Worm (Caenorhabditis elegans) whole organism, early embryonic: ENCODE results near the gene F56B3.6.

Experiments used
- B0310.2 ChIP-seq: sonication (generic microtip); optimal IDR thresholded peaks from 2 replicates; lab custom pipeline; 2016; ENCODE audit warnings: mild to moderate bottlenecking, missing genetic modification characterization, missing compliant biosample characterization
- F13C5.2 ChIP-seq: sonication (generic microtip); optimal IDR thresholded peaks from 2 replicates; lab custom pipeline; 2017; ENCODE audit warnings: mild to moderate bottlenecking, missing genetic modification characterization, inconsistent platforms, missing compliant biosample characterization
- aly-1 ChIP-seq: sonication (generic microtip); optimal IDR thresholded peaks from 2 replicates; lab custom pipeline; 2016; ENCODE audit warnings: missing genetic modification characterization, missing compliant biosample characterization
- ama-1 ChIP-seq: fragments of 150-350 bp; optimal IDR thresholded peaks from 2 replicates; lab custom pipeline; 2014
- ceh-13 ChIP-seq: fragments of 200-800 bp; sonication (Bioruptor generic); optimal IDR thresholded peaks from 2 replicates; lab custom pipeline; 2018; ENCODE audit warnings: mild to moderate bottlenecking, missing genetic modification characterization, missing compliant biosample characterization
- ceh-36 ChIP-seq: sonication (generic microtip); optimal IDR thresholded peaks from 2 replicates; lab custom pipeline; 2016; ENCODE audit warnings: missing genetic modification characterization, inconsistent platforms, missing compliant biosample characterization
- ets-7 ChIP-seq: sonication (generic microtip); optimal IDR thresholded peaks from 2 replicates; lab custom pipeline; 2016; ENCODE audit warnings: missing genotype, missing genetic modification characterization, missing compliant biosample characterization
- flt-1 ChIP-seq: fragments of 200-800 bp; sonication (Bioruptor generic); IDR thresholded peaks from 2 replicates; pipeline ENCODE4 v1.3.6; 2022; ENCODE audit warnings: missing genetic modification characterization, missing compliant biosample characterization
- hmbx-1 ChIP-seq: sonication (generic microtip); optimal IDR thresholded peaks from 2 replicates; lab custom pipeline; 2016; ENCODE audit warnings: mild to moderate bottlenecking, missing genetic modification characterization, missing compliant biosample characterization
- hmg-4 ChIP-seq: fragments of 200-800 bp; sonication (Bioruptor generic); optimal IDR thresholded peaks from 2 replicates; lab custom pipeline; 2018; ENCODE audit warnings: mild to moderate bottlenecking, missing genetic modification characterization, missing compliant biosample characterization
- hnd-1 ChIP-seq: sonication (generic microtip); optimal IDR thresholded peaks from 2 replicates; lab custom pipeline; 2016; ENCODE audit warnings: missing genetic modification characterization, missing compliant biosample characterization
- pes-1 ChIP-seq: fragments of 200-800 bp; sonication (Bioruptor generic); IDR thresholded peaks from 2 replicates; pipeline ENCODE4 v1.3.6; 2022; ENCODE audit warnings: missing genetic modification reagents, missing genetic modification characterization, missing compliant biosample characterization
- scrt-1 ChIP-seq: fragments of 200-800 bp; sonication (Bioruptor generic); IDR thresholded peaks from 2 replicates; pipeline ENCODE4 v1.3.6; 2022; ENCODE audit warnings: missing genetic modification characterization, missing compliant biosample characterization
- sea-1 ChIP-seq: fragments of 200-800 bp; sonication (Bioruptor generic); conservative IDR thresholded peaks from 2 replicates; pipeline ENCODE4 v1.3.6; 2022; ENCODE audit warnings: missing genetic modification characterization, missing compliant biosample characterization
- tbx-11 ChIP-seq: fragments of 200-800 bp; sonication (Bioruptor generic); IDR thresholded peaks from 2 replicates; pipeline ENCODE4 v1.3.6; 2022; ENCODE audit warnings: missing genetic modification characterization, missing compliant biosample characterization
- tbx-37 ChIP-seq: fragments of 200-800 bp; sonication (Bioruptor generic); conservative IDR thresholded peaks from 2 replicates; pipeline ENCODE4 v1.3.6; 2022; ENCODE audit warnings: missing genetic modification reagents, missing genetic modification characterization, missing compliant biosample characterization
- tra-4 ChIP-seq: sonication (generic microtip); optimal IDR thresholded peaks from 2 replicates; lab custom pipeline; 2017; ENCODE audit warnings: missing genetic modification characterization, missing compliant biosample characterization

F56B3.6 gene

ce11 chrIV:826145-826544 lies 38.3 kb downstream of the F56B3.6 start:
- TF ChIP-seq scrt-1 (GFP tag; lab: Robert Waterston, UW) (no peak), ceh-13 (GFP tag; lab: Kevin White, UChicago) (no peak), tbx-11 (GFP tag; lab: Robert Waterston, UW) (no peak), B0310.2 (tag; lab: Kevin White, UChicago) (no peak), flt-1 (GFP tag; lab: Robert Waterston, UW) (no peak), ets-7 (no peak)

DNA sequence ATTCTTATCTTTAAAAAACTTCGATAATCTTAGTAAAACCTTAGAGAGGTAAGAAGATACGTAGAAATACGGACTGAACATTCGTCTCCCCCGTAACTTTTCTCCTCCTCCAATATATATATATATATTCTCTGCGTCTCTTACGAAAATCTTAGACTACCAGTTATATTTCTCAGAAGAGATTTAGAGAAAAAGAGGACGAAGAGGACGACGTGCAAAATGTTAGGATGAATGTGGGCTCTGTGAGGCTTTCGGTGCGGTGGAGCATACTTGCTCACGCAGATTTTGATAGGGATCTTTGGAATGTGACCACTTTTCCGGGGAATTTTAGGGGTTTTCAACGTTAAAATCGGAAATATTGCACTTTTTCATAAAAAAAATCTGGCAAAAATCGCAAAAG lies 40.6 kb downstream of the F56B3.6 start:
- TF ChIP-seq pes-1 (no peak), scrt-1 (GFP tag; lab: Robert Waterston, UW) (no peak), aly-1 (no peak), F13C5.2 (tag; lab: Kevin White, UChicago) (peak; percentile 22), sea-1 (GFP tag; lab: Robert Waterston, UW) (no peak), tbx-37 (GFP tag; lab: Robert Waterston, UW) (no peak), hmg-4 (GFP tag; lab: Kevin White, UChicago) (no peak), tbx-11 (GFP tag; lab: Robert Waterston, UW) (no peak), flt-1 (GFP tag; lab: Robert Waterston, UW) (peak; percentile 41; the same call in 1 of the 2 replicates)

DNA sequence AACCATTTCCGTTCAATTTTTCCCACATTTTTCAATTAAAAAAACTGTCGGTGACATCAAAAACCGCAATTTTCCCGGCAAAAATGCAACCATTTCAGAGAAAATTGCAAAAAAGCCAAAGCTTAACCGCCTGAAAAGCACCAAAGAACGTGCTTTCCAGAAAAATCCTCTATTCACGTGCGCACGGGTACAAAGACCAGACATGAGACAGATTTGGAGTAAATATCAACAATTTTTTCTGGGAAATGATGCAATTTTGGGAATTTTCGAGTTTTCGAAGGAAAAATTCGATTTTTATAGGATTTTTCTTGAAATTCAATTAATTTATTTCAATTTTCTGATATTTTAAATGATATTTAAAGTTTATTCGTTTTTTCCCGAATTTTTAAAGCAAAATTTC lies 41.3 kb downstream of the F56B3.6 start:
- TF ChIP-seq flt-1 (GFP tag; lab: Robert Waterston, UW) (no peak), tbx-37 (GFP tag; lab: Robert Waterston, UW) (no peak), sea-1 (GFP tag; lab: Robert Waterston, UW) (no peak), F13C5.2 (tag; lab: Kevin White, UChicago) (no peak), hmbx-1 (no peak), B0310.2 (tag; lab: Kevin White, UChicago) (no peak), scrt-1 (GFP tag; lab: Robert Waterston, UW) (no peak), tbx-11 (GFP tag; lab: Robert Waterston, UW) (no peak), ceh-36 (tag; lab: Kevin White, UChicago) (no peak), aly-1 (no peak), ceh-13 (GFP tag; lab: Kevin White, UChicago) (no peak), ets-7 (no peak), hnd-1 (tag; lab: Kevin White, UChicago) (no peak)

DNA sequence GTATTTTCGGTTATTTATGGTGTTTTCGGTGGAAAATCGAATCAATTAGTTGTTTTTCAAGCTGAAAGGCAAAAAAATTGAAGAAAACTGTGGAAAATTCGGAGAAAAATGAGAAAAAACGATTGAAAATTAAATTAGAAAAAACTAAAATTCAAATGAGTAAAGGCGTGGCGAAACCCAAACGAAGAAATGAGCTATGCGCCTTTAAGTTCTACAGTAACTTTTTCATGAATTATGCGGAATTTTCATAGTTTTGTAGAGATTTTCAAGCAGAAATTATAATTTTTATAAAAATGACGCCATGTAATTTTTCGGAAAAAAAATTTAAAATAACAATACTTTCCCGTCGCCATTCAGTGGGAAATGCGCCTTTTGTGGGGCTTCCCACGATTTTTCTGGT lies 41.8 kb downstream of the F56B3.6 start:
- no peak for TF ChIP-seq tbx-37 (GFP tag; lab: Robert Waterston, UW)
- no peak for TF ChIP-seq hmg-4 (GFP tag; lab: Kevin White, UChicago)
- no peak for TF ChIP-seq pes-1
- TF ChIP-seq sea-1 (GFP tag; lab: Robert Waterston, UW): no peak
- no peak for TF ChIP-seq hmbx-1
- no peak for TF ChIP-seq F13C5.2 (tag; lab: Kevin White, UChicago)
- TF ChIP-seq hnd-1 (tag; lab: Kevin White, UChicago): no peak
- no peak for TF ChIP-seq ceh-13 (GFP tag; lab: Kevin White, UChicago)

ce11 chrIV:830262-830960 lies 42.6 kb downstream of the F56B3.6 start:
- TF ChIP-seq hmg-4 (GFP tag; lab: Kevin White, UChicago) (no peak), pes-1 (no peak), hnd-1 (tag; lab: Kevin White, UChicago) (no peak), ceh-13 (GFP tag; lab: Kevin White, UChicago) (no peak), hmbx-1 (no peak)

DNA sequence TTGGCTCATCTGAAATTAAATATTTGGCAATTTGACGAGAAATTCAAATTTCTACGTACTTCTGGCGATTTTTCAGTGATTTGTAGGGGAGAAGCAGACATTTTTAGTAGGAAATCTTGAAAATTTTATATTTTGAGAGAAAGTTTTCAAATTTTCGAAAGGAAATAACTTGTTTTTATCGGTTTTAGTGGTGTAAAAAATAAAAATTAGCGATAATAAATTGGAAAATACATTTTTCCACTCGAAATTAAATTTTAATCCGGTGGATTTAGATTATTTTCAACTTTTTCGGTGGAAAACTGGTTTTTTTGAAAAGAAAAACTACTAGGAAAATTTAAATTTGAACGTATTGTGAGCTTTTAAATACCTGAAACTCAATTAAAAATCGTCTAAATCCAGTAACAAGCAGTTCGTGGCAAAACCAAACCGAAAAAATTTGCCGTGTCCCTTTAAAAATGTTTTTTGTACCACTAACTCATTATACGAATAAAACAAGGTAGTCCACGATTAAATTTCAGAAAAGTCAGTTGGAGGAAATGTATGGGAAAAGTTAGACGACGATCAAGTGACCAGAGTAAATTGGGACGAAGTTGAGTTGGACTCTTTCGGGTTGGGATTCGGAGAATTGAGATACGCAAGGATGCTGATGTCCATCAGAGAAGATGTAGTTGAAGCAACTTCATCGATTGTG lies 44.1 kb downstream of the F56B3.6 start, which contains the start of the genes madf-1 and Y55F3BR.10:
Gene madf-1 (minus strand): TSS at position 101 of the 691 bp plus-strand sequence.
Gene Y55F3BR.10 (plus strand): TSS at position 641 of the 691 bp plus-strand sequence.
- TF ChIP-seq flt-1 (GFP tag; lab: Robert Waterston, UW): no peak
- TF ChIP-seq tbx-37 (GFP tag; lab: Robert Waterston, UW): no peak
- TF ChIP-seq ama-1 (lab: Kevin White, UChicago): no peak
- TF ChIP-seq pes-1: no peak
- TF ChIP-seq ceh-13 (GFP tag; lab: Kevin White, UChicago): no peak
- TF ChIP-seq hnd-1 (tag; lab: Kevin White, UChicago): no peak
- TF ChIP-seq tra-4 (tag; lab: Kevin White, UChicago): no peak
- TF ChIP-seq tbx-11 (GFP tag; lab: Robert Waterston, UW): no peak
- TF ChIP-seq aly-1: no peak
- TF ChIP-seq hmg-4 (GFP tag; lab: Kevin White, UChicago): no peak
- TF ChIP-seq hmbx-1: no peak
- no peak for TF ChIP-seq F13C5.2 (tag; lab: Kevin White, UChicago)
- TF ChIP-seq ceh-36 (tag; lab: Kevin White, UChicago): no peak

- no peak for TF ChIP-seq tbx-11 (GFP tag; lab: Robert Waterston, UW)
- no peak for TF ChIP-seq F13C5.2 (tag; lab: Kevin White, UChicago)
- no peak for TF ChIP-seq tbx-37 (GFP tag; lab: Robert Waterston, UW)
- no peak for TF ChIP-seq ets-7
- no peak for TF ChIP-seq hnd-1 (tag; lab: Kevin White, UChicago)
- TF ChIP-seq pes-1: no peak
- TF ChIP-seq sea-1 (GFP tag; lab: Robert Waterston, UW): no peak
- TF ChIP-seq hmg-4 (GFP tag; lab: Kevin White, UChicago): no peak
- no peak for TF ChIP-seq flt-1 (GFP tag; lab: Robert Waterston, UW)
- no peak for TF ChIP-seq ama-1 (lab: Kevin White, UChicago)
- TF ChIP-seq scrt-1 (GFP tag; lab: Robert Waterston, UW): no peak
- no peak for TF ChIP-seq hmbx-1
- no peak for TF ChIP-seq B0310.2 (tag; lab: Kevin White, UChicago)
- TF ChIP-seq ceh-13 (GFP tag; lab: Kevin White, UChicago): no peak
- no peak for TF ChIP-seq tra-4 (tag; lab: Kevin White, UChicago)
- TF ChIP-seq ceh-36 (tag; lab: Kevin White, UChicago): no peak
- no peak for TF ChIP-seq aly-1
Measured at ce11 chrIV:833517-833916, 45.7 kb downstream of the F56B3.6 start.
